Worm (Caenorhabditis elegans): ENCODE results near the gene ZK418.7.

DNA sequence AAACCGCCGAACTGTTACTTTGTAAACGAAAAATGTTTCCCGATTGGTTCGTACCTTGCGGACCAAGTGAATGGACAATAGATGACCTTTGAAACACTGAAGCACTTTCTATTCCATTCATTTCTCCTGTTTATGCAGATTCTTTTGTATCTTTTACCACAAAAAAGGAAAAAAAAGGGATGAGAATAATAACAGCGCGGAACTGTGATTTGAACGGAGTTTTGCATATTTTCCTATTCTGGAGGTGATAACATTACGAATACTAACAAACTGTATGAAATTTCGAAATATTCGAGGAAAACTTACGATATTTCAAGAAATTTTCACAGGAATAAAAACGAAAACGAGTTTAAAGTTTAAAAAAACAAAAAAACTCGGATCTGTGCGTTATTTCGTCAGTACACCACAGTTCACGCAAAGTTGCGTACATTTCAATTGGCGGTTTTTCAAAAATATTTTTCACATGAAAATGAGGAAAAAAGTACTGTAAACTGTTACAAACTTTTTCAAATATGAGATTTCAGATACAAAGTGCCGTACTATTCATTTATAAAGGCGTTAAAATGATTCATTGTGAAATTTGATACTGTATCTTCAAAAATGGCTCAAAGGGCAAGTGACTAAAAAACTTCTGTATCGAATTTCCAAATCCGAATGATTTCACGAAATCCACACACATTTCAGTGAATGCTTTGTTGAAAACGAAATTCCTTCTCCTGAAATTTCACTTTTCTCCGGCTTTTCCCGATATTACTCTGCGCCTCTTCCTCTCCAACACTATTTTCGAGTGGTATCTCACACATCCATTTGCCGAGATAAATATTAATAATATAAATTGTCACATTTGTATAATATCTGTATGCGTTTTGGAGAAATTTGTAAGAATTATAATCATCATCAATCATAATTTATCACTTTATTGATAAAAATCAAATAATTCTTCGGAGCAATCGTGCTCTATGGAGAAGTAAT lies 46.1 kb downstream of the ZK418.7 start:
- TF ChIP-seq lin-13 (tag; optimal IDR thresholded peaks at IDR 0.05): no peak
- TF ChIP-seq nhr-76 (tag; optimal IDR thresholded peaks at IDR 0.05): no peak
